Fruit fly (Drosophila melanogaster) whole organism, embryonic: ENCODE results near the gene Pc.

Source experiments
- Abd-B ChIP-seq: fragments of 200-800 bp; sonication (Bioruptor generic); optimal IDR thresholded peaks from 2 replicates; lab custom pipeline; 2018; ENCODE audit warnings: missing biosample characterization, mild to moderate bottlenecking, missing genetic modification characterization, moderate library complexity
- B-H1 ChIP-seq: fragments of 200-800 bp; sonication (Bioruptor generic); IDR thresholded peaks from 3 replicates; pipeline ENCODE4 v1.3.6; 2022; ENCODE audit warnings: missing biosample characterization, missing genetic modification characterization
- Blimp-1 ChIP-seq: fragments of 200-800 bp; sonication (Bioruptor generic); optimal IDR thresholded peaks from 3 replicates; lab custom pipeline; 2018; ENCODE audit warnings: missing biosample characterization, missing genetic modification characterization, mild to moderate bottlenecking, moderate library complexity, missing genetic modification reagents
- CG10147 ChIP-seq: fragments of 200-800 bp; sonication (Bioruptor generic); optimal IDR thresholded peaks from 2 replicates; lab custom pipeline; 2019; ENCODE audit warnings: missing biosample characterization, mild to moderate bottlenecking, missing genetic modification characterization, moderate library complexity
- CG11456 ChIP-seq: fragments of 200-800 bp; sonication (Bioruptor generic); IDR thresholded peaks from 3 replicates; pipeline ENCODE4 v1.3.6; 2022; ENCODE audit warnings: missing biosample characterization, missing genetic modification characterization
- CG11504 ChIP-seq: fragments of 200-800 bp; sonication (Bioruptor generic); optimal IDR thresholded peaks from 3 replicates; lab custom pipeline; 2019; ENCODE audit warnings: missing biosample characterization, mild to moderate bottlenecking, missing genetic modification characterization, moderate library complexity
- CG13424 ChIP-seq: fragments of 200-800 bp; sonication (Bioruptor generic); optimal IDR thresholded peaks from 2 replicates; lab custom pipeline; 2019; ENCODE audit warnings: missing biosample characterization, mild to moderate bottlenecking, missing genetic modification characterization, moderate library complexity
- CG13894 ChIP-seq: fragments of 200-800 bp; sonication (Bioruptor generic); optimal IDR thresholded peaks from 3 replicates; lab custom pipeline; 2018; ENCODE audit warnings: missing biosample characterization, mild to moderate bottlenecking, missing genetic modification characterization, moderate library complexity
- CG14014 ChIP-seq: fragments of 200-800 bp; sonication (Bioruptor generic); IDR thresholded peaks from 2 replicates; pipeline ENCODE4 v1.3.6; 2022; ENCODE audit warnings: missing biosample characterization, missing genetic modification characterization
- CG15601 ChIP-seq: fragments of 200-800 bp; sonication (Bioruptor generic); optimal IDR thresholded peaks from 3 replicates; lab custom pipeline; 2019; ENCODE audit warnings: missing biosample characterization, mild to moderate bottlenecking, missing genetic modification characterization, moderate library complexity
- CG16779 ChIP-seq: fragments of 200-800 bp; sonication (Bioruptor generic); IDR thresholded peaks from 2 replicates; pipeline ENCODE4 v1.3.6; 2022; ENCODE audit warnings: missing biosample characterization, missing genetic modification characterization
- CG18599 ChIP-seq: fragments of 200-800 bp; sonication (Bioruptor generic); optimal IDR thresholded peaks from 3 replicates; lab custom pipeline; 2017; ENCODE audit warnings: missing biosample characterization, missing genetic modification characterization, mild to moderate bottlenecking, moderate library complexity, missing genetic modification reagents
- CG42726 ChIP-seq: fragments of 200-800 bp; sonication (Bioruptor generic); IDR thresholded peaks from 2 replicates; pipeline ENCODE4 v1.3.6; 2022; ENCODE audit warnings: missing biosample characterization, missing genetic modification characterization; ENCODE audit not compliant: partially characterized antibody
- CG5245 ChIP-seq: fragments of 200-800 bp; sonication (Bioruptor generic); optimal IDR thresholded peaks from 3 replicates; lab custom pipeline; 2016; ENCODE audit warnings: missing biosample characterization, missing genetic modification characterization
- CG8359 ChIP-seq: fragments of 200-800 bp; sonication (Bioruptor generic); optimal IDR thresholded peaks from 2 replicates; lab custom pipeline; 2017; ENCODE audit warnings: missing biosample characterization, mild to moderate bottlenecking, missing genetic modification characterization, borderline replicate concordance
- CG9727 ChIP-seq: fragments of 200-800 bp; sonication (Bioruptor generic); optimal IDR thresholded peaks from 3 replicates; lab custom pipeline; 2017; ENCODE audit warnings: missing biosample characterization, mild to moderate bottlenecking, missing genetic modification characterization
- CHES-1-like ChIP-seq: fragments of 200-800 bp; sonication (Bioruptor generic); optimal IDR thresholded peaks from 2 replicates; lab custom pipeline; 2016; ENCODE audit warnings: missing biosample characterization, missing genetic modification characterization
- CTCF ChIP-seq: fragments of 200-800 bp; sonication (Bioruptor generic); optimal IDR thresholded peaks from 2 replicates; lab custom pipeline; 2017; ENCODE audit warnings: missing biosample characterization, mild to moderate bottlenecking, missing genetic modification characterization, moderate library complexity
- Dfd ChIP-seq, 2 experiments: fragments of >200 bp; optimal IDR thresholded peaks; 2 replicates each; lab custom pipeline; 2017; ENCODE audit warnings: missing biosample characterization in 2 of 2, missing genetic modification characterization in 2 of 2
- Dip3 ChIP-seq: fragments of 200-800 bp; sonication (Bioruptor generic); optimal IDR thresholded peaks from 3 replicates; lab custom pipeline; 2016; ENCODE audit warnings: missing biosample characterization, missing genetic modification characterization
- Doc2 ChIP-seq: fragments of 200-800 bp; sonication (Bioruptor generic); IDR thresholded peaks from 2 replicates; pipeline ENCODE4 v1.3.6; 2022; ENCODE audit warnings: missing biosample characterization, missing genetic modification characterization
- GATAe ChIP-seq: fragments of 200-800 bp; sonication (Bioruptor generic); conservative IDR thresholded peaks from 2 replicates; pipeline ENCODE4 v1.3.6; 2022; ENCODE audit warnings: missing biosample characterization, missing genetic modification characterization
- HHEX ChIP-seq: fragments of 200-800 bp; sonication (Bioruptor generic); optimal IDR thresholded peaks from 3 replicates; lab custom pipeline; 2017; ENCODE audit warnings: missing biosample characterization, mild to moderate bottlenecking, missing genetic modification characterization, missing genetic modification reagents
- HLH3B ChIP-seq: fragments of 200-800 bp; sonication (Bioruptor generic); IDR thresholded peaks from 2 replicates; pipeline ENCODE4 v1.3.6; 2022; ENCODE audit warnings: missing biosample characterization, missing genetic modification characterization
- Hmr ChIP-seq: fragments of 200-800 bp; sonication (Bioruptor generic); optimal IDR thresholded peaks from 3 replicates; lab custom pipeline; 2017; ENCODE audit warnings: mild to moderate bottlenecking, missing biosample characterization, missing genetic modification reagents, missing genetic modification characterization
- Lhr ChIP-seq: fragments of 200-800 bp; sonication (Bioruptor generic); optimal IDR thresholded peaks from 3 replicates; lab custom pipeline; 2017; ENCODE audit warnings: mild to moderate bottlenecking, missing biosample characterization, missing genetic modification reagents, missing genetic modification characterization
- Med ChIP-seq: fragments of 200-800 bp; sonication (Bioruptor generic); peaks from one replicate; lab custom pipeline; 2016; ENCODE audit warnings: missing biosample characterization, missing genetic modification characterization, mild to moderate bottlenecking, inconsistent platforms, moderate library complexity
- Mes4 ChIP-seq: fragments of 200-800 bp; sonication (Bioruptor generic); optimal IDR thresholded peaks from 2 replicates; lab custom pipeline; 2016; ENCODE audit warnings: missing biosample characterization, missing genetic modification characterization
- NK7.1 ChIP-seq: fragments of 200-800 bp; sonication (Bioruptor generic); optimal IDR thresholded peaks from 3 replicates; lab custom pipeline; 2016; ENCODE audit warnings: missing biosample characterization, missing genetic modification characterization
- Side ChIP-seq: fragments of 200-800 bp; sonication (Bioruptor generic); optimal IDR thresholded peaks from 2 replicates; lab custom pipeline; 2016; ENCODE audit warnings: missing biosample characterization, missing genetic modification characterization
- en ChIP-seq: fragments of 200-800 bp; sonication (Bioruptor generic); optimal IDR thresholded peaks from 2 replicates; lab custom pipeline; 2016; ENCODE audit warnings: missing biosample characterization, missing genetic modification characterization
- eyg ChIP-seq: fragments of 200-800 bp; sonication (Bioruptor generic); optimal IDR thresholded peaks from 3 replicates; lab custom pipeline; 2016; ENCODE audit warnings: missing biosample characterization, missing genetic modification characterization
- fu2 ChIP-seq: fragments of 200-800 bp; sonication (Bioruptor generic); optimal IDR thresholded peaks from 2 replicates; lab custom pipeline; 2016; ENCODE audit warnings: missing biosample characterization, missing genetic modification characterization
- gfzf ChIP-seq: fragments of 200-800 bp; sonication (Bioruptor generic); optimal IDR thresholded peaks from 2 replicates; lab custom pipeline; 2016; ENCODE audit warnings: missing biosample characterization, mild to moderate bottlenecking, missing genetic modification characterization, moderate library complexity
- lbe ChIP-seq: fragments of 200-800 bp; sonication (Bioruptor generic); optimal IDR thresholded peaks from 2 replicates; lab custom pipeline; 2016; ENCODE audit warnings: missing biosample characterization, mild to moderate bottlenecking, missing genetic modification characterization
- lola ChIP-seq, 3 experiments: fragments of >200 bp in 2 of 3; fragments of 200-800 bp in 1 of 3; sonication (Bioruptor generic) in 1 of 3; optimal IDR thresholded peaks; 2 replicates each; lab custom pipeline; 2017 to 2019; ENCODE audit warnings: missing biosample characterization in 3 of 3, missing genetic modification characterization in 3 of 3, mild to moderate bottlenecking in 1 of 3, moderate library complexity in 1 of 3
- mirr ChIP-seq: fragments of 200-800 bp; sonication (Bioruptor generic); optimal IDR thresholded peaks from 3 replicates; lab custom pipeline; 2018; ENCODE audit warnings: missing biosample characterization, mild to moderate bottlenecking, missing genetic modification characterization
- nau ChIP-seq: fragments of 200-800 bp; sonication (Bioruptor generic); optimal IDR thresholded peaks from 3 replicates; lab custom pipeline; 2017; ENCODE audit warnings: missing biosample characterization, mild to moderate bottlenecking, missing genetic modification characterization, missing genetic modification reagents
- pnt ChIP-seq: fragments of 200-800 bp; sonication (Bioruptor generic); optimal IDR thresholded peaks from 3 replicates; lab custom pipeline; 2016; ENCODE audit warnings: missing biosample characterization, missing genetic modification characterization
- prd ChIP-seq, 3 experiments: fragments of >200 bp in 2 of 3; fragments of 200-800 bp in 1 of 3; sonication (Bioruptor generic) in 1 of 3; optimal IDR thresholded peaks in 2 of 3; IDR thresholded peaks in 1 of 3; 2 replicates in 2 of 3; 3 replicates in 1 of 3; pipeline versions ENCODE4 v1.3.6 to Lab custom; 2017 to 2022; ENCODE audit warnings: missing biosample characterization in 1 of 3, missing genetic modification characterization in 1 of 3
- ranshi ChIP-seq: fragments of 200-800 bp; sonication (Bioruptor generic); IDR thresholded peaks from 2 replicates; pipeline ENCODE4 v1.3.6; 2022; ENCODE audit warnings: missing biosample characterization, missing genetic modification characterization
- sob ChIP-seq: fragments of 200-800 bp; sonication (Bioruptor generic); IDR thresholded peaks from 2 replicates; pipeline ENCODE4 v1.3.6; 2022; ENCODE audit warnings: missing biosample characterization, missing genetic modification characterization
- ttk ChIP-seq: fragments of 200-800 bp; sonication (Bioruptor generic); IDR thresholded peaks from 2 replicates; pipeline ENCODE4 v2.1.2; 2022; ENCODE audit warnings: missing biosample characterization, missing genetic modification characterization
- vvl ChIP-seq: fragments of 200-800 bp; sonication (Bioruptor generic); IDR thresholded peaks from 2 replicates; pipeline ENCODE4 v1.3.6; 2022; ENCODE audit warnings: missing biosample characterization, missing genetic modification characterization
- zen ChIP-seq: fragments of 200-800 bp; sonication (Bioruptor generic); optimal IDR thresholded peaks from 3 replicates; lab custom pipeline; 2018; ENCODE audit warnings: missing biosample characterization, mild to moderate bottlenecking, missing genetic modification characterization, moderate library complexity

Gene Pc

DNA sequence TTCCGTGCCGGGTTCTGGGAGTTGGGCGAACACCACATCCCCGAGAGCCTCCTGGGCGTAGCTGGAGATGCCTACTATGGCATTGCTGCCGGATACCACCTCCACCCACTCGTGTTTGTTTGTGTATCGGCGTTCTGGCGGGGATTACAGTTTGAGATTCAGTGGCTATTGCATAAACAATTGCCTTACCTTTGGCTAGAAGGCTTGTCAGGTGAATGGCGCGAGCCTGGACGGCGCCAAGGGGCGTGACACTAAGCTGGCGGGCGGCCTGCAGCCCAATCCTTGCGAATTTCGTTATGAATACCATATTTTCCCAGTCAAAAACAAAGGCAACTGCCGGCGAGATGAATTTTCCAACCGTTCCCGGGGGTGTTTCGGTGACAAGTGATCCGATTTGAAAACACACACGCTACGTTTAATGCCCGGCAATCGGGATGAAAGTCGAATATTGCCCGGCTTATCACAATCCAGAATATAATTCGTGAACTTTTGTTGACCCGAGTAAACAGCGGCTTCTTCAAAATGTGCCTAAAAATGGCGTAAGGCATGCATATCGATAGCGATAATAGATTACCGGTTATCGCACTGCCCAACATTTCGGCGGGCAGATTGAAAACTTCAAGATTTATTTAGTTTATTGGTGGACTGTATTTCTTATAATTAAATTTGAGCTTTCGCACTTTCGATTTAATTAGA, 36.7 kb downstream of the Pc start, which contains the start of gene ppl (continued):
- TF ChIP-seq gfzf (peak; percentile 77), CG9727 (GFP tag; lab: Kevin White, UChicago) (peak; percentile 21), B-H1 (GFP tag; lab: Robert Waterston, UW) (no peak), CG13424 (peak; percentile 5)

DNA sequence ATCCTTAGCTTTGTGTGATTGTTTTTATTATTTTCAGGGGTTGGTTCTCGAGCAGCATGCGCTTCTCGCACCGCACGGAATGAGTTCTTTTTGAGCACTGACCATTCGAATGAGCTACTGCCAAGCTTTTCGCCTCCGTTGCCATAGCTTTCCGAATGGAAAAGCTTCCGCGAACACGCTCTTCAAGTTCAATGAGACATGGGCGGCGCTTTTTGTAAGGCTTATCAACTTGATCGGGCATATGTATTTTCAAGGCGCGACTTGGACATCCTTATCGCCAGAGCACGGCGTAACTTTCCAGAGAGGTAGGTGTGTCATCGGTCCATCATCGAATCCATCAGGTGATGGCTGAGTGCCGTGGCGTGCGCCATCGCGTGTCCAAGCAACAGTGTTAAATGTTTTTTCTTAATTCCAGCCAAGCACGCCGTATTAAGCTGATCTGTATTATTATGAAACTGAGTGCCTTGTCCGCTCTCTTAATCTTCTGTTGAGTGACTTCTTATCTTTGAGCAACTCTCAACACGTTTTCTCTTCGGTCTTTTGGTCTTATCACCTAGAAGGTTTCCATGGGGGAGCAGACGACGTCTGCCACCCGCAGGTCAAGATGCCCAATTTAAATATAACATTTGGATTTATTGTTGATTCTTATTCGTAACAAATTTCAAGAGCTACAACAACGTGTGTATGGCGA, 37.8 kb downstream of the Pc start, which contains the start of gene AcCoAS:
Gene AcCoAS (minus strand): TSS at position 368 of the 691 bp plus-strand sequence.
- TF ChIP-seq CG11456 (GFP tag; lab: Robert Waterston, UW): 0 out of 3 replicates have a peak, but pooled peaks have one; percentile 59
- no peak for TF ChIP-seq Mes4 (GFP tag; lab: Kevin White, UChicago)
- no peak for TF ChIP-seq B-H1 (GFP tag; lab: Robert Waterston, UW)
- TF ChIP-seq vvl (GFP tag; lab: Robert Waterston, UW): peak; percentile 33; the same call in 1 of the 2 replicates
- no peak for TF ChIP-seq HHEX
- peak; percentile 53 for TF ChIP-seq CTCF (GFP tag; lab: Kevin White, UChicago)
- TF ChIP-seq CG10147: peak; percentile 22
- TF ChIP-seq Med (GFP tag; lab: Kevin White, UChicago): peak; percentile 93
- TF ChIP-seq CG11504: peak; percentile 3
- TF ChIP-seq CG5245 (GFP tag; lab: Kevin White, UChicago): no peak
- no peak for TF ChIP-seq Abd-B
- no peak for TF ChIP-seq fu2 (GFP tag; lab: Kevin White, UChicago)
- no peak for TF ChIP-seq eyg (GFP tag; lab: Kevin White, UChicago)
- TF ChIP-seq CHES-1-like (GFP tag; lab: Kevin White, UChicago): peak; percentile 2
- no peak for TF ChIP-seq Lhr (GFP tag; lab: Kevin White, UChicago)
- no peak for TF ChIP-seq zen (tag; lab: Kevin White, UChicago)
- TF ChIP-seq mirr (GFP tag; lab: Kevin White, UChicago): peak; percentile 82
- peak; percentile 54 for TF ChIP-seq lbe (GFP tag; lab: Kevin White, UChicago)
- TF ChIP-seq Side (GFP tag; lab: Kevin White, UChicago): peak; percentile 60
- no peak; the same call in 1 of the 2 replicates for TF ChIP-seq HLH3B (GFP tag; lab: Robert Waterston, UW)
- TF ChIP-seq Blimp-1 (GFP tag; lab: Kevin White, UChicago): peak; percentile 1
- no peak for TF ChIP-seq en (GFP tag; lab: Kevin White, UChicago)
- 0 out of 2 replicates have a peak, but pooled peaks have one; percentile 44 for TF ChIP-seq CG16779 (GFP tag; lab: Robert Waterston, UW)
- TF ChIP-seq lola (GFP tag; optimal IDR thresholded peaks at IDR 0.05; lab: Kevin White, UChicago): no peak
- TF ChIP-seq Dip3 (GFP tag; lab: Kevin White, UChicago): peak; percentile 34
- no peak for TF ChIP-seq CG8359 (GFP tag; lab: Kevin White, UChicago)
- TF ChIP-seq nau (GFP tag; lab: Kevin White, UChicago): peak; percentile 60
- no peak; the same call in 1 of the 2 replicates for TF ChIP-seq GATAe (GFP tag; lab: Robert Waterston, UW)
- no peak for TF ChIP-seq Doc2 (GFP tag; lab: Robert Waterston, UW)
- peak; percentile 46; the same call in 1 of the 2 replicates for TF ChIP-seq sob (GFP tag; lab: Robert Waterston, UW)
- no peak for TF ChIP-seq Dfd (GFP tag; optimal IDR thresholded peaks at IDR 0.05; lab: Kevin White, UChicago)
- peak; percentile 85 for TF ChIP-seq CG13894
- TF ChIP-seq CG18599 (GFP tag; lab: Kevin White, UChicago): peak; percentile 81
- no peak for TF ChIP-seq pnt (GFP tag; lab: Kevin White, UChicago)
- no peak for TF ChIP-seq ttk (GFP tag; lab: Robert Waterston, UW)
- TF ChIP-seq ranshi (GFP tag; lab: Robert Waterston, UW): 0 out of 2 replicates have a peak, but pooled peaks have one; percentile 8
- no peak for TF ChIP-seq NK7.1 (GFP tag; lab: Kevin White, UChicago)
- peak; percentile 50; the same call in 1 of the 2 replicates for TF ChIP-seq CG14014 (GFP tag; lab: Robert Waterston, UW)
- TF ChIP-seq prd (optimal IDR thresholded peaks at IDR 0.05; lab: Kevin White, UChicago): no peak
- no peak for TF ChIP-seq prd (GFP tag; IDR thresholded peaks at IDR 0.05; lab: Robert Waterston, UW)
- no peak for TF ChIP-seq CG42726 (GFP tag; lab: Robert Waterston, UW)
- peak; percentile 32 for TF ChIP-seq Hmr (GFP tag; lab: Kevin White, UChicago)
- no peak for TF ChIP-seq CG15601 (tag; lab: Kevin White, UChicago)
